Fruit fly (Drosophila melanogaster) whole organism, embryonic: ENCODE measurements around the gene Ipo9.

Experiments used
- Abd-B ChIP-seq: fragments of 200-800 bp; sonication (Bioruptor generic); optimal IDR thresholded peaks from 2 replicates; lab custom pipeline; 2018; ENCODE audit warnings: missing biosample characterization, mild to moderate bottlenecking, missing genetic modification characterization, moderate library complexity
- Antp ChIP-seq: fragments of 200-800 bp; sonication (Bioruptor generic); optimal IDR thresholded peaks from 3 replicates; lab custom pipeline; 2016; ENCODE audit warnings: missing biosample characterization, missing genetic modification characterization
- Atf3 ChIP-seq: fragments of 200-800 bp; sonication (Bioruptor generic); optimal IDR thresholded peaks from 3 replicates; lab custom pipeline; 2016; ENCODE audit warnings: missing biosample characterization, missing genetic modification characterization
- C15 ChIP-seq: fragments of 200-800 bp; sonication (Bioruptor generic); IDR thresholded peaks from 3 replicates; pipeline ENCODE4 v1.3.6; 2022; ENCODE audit warnings: missing biosample characterization, missing genetic modification characterization
- CG10431 ChIP-seq: fragments of 200-800 bp; sonication (Bioruptor generic); optimal IDR thresholded peaks from 3 replicates; lab custom pipeline; 2018; ENCODE audit warnings: missing biosample characterization, mild to moderate bottlenecking, missing genetic modification characterization
- CG11093 ChIP-seq: fragments of 200-800 bp; sonication (Bioruptor generic); IDR thresholded peaks from 3 replicates; pipeline ENCODE4 v1.3.6; 2022; ENCODE audit warnings: missing biosample characterization, missing genetic modification characterization
- CG11560 ChIP-seq: fragments of 200-800 bp; sonication (Bioruptor generic); IDR thresholded peaks from 3 replicates; pipeline ENCODE4 v1.3.6; 2022; ENCODE audit warnings: missing biosample characterization, missing genetic modification characterization
- CG12071 ChIP-seq: fragments of 200-800 bp; sonication (Bioruptor generic); optimal IDR thresholded peaks from 3 replicates; lab custom pipeline; 2018; ENCODE audit warnings: missing biosample characterization, mild to moderate bottlenecking, missing genetic modification characterization
- CG12236 ChIP-seq: fragments of 200-800 bp; sonication (Bioruptor generic); optimal IDR thresholded peaks from 2 replicates; lab custom pipeline; 2016; ENCODE audit warnings: missing biosample characterization, missing genetic modification characterization
- CG12942 ChIP-seq: fragments of 200-800 bp; sonication (Bioruptor generic); optimal IDR thresholded peaks from 3 replicates; lab custom pipeline; 2016; ENCODE audit warnings: missing biosample characterization, missing genetic modification characterization
- CG15269 ChIP-seq: fragments of 200-800 bp; sonication (Bioruptor generic); optimal IDR thresholded peaks from 2 replicates; lab custom pipeline; 2018; ENCODE audit warnings: missing biosample characterization, mild to moderate bottlenecking, missing genetic modification characterization, moderate library complexity
- CG1603 ChIP-seq: fragments of 200-800 bp; sonication (Bioruptor generic); optimal IDR thresholded peaks from 2 replicates; lab custom pipeline; 2019; ENCODE audit warnings: missing biosample characterization, mild to moderate bottlenecking, missing genetic modification characterization, moderate library complexity
- CG18764 ChIP-seq: fragments of 200-800 bp; sonication (Bioruptor generic); optimal IDR thresholded peaks from 3 replicates; lab custom pipeline; 2016; ENCODE audit warnings: missing biosample characterization, missing genetic modification characterization
- CG2678 ChIP-seq: fragments of 200-800 bp; sonication (Bioruptor generic); optimal IDR thresholded peaks from 3 replicates; lab custom pipeline; 2019; ENCODE audit warnings: missing biosample characterization, mild to moderate bottlenecking, missing genetic modification characterization, moderate library complexity
- CG3995 ChIP-seq: fragments of 200-800 bp; sonication (Bioruptor generic); optimal IDR thresholded peaks from 3 replicates; lab custom pipeline; 2016; ENCODE audit warnings: missing biosample characterization, missing genetic modification characterization
- CG4282 ChIP-seq: fragments of 200-800 bp; sonication (Bioruptor generic); optimal IDR thresholded peaks from 2 replicates; lab custom pipeline; 2016; ENCODE audit warnings: missing biosample characterization, missing genetic modification characterization
- CG4424 ChIP-seq: fragments of 200-800 bp; sonication (Bioruptor generic); optimal IDR thresholded peaks from 3 replicates; lab custom pipeline; 2016; ENCODE audit warnings: missing biosample characterization, missing genetic modification characterization
- CG4617 ChIP-seq: fragments of 200-800 bp; sonication (Bioruptor generic); optimal IDR thresholded peaks from 3 replicates; lab custom pipeline; 2016; ENCODE audit warnings: missing biosample characterization, missing genetic modification characterization, borderline replicate concordance
- CG8281 ChIP-seq: fragments of 200-800 bp; sonication (Bioruptor generic); optimal IDR thresholded peaks from 2 replicates; lab custom pipeline; 2018; ENCODE audit warnings: missing biosample characterization, mild to moderate bottlenecking, missing genetic modification characterization, moderate library complexity
- CG8924 ChIP-seq: fragments of 200-800 bp; optimal IDR thresholded peaks from 3 replicates; lab custom pipeline; 2019; ENCODE audit warnings: missing biosample characterization, mild to moderate bottlenecking, missing genetic modification characterization, moderate library complexity
- Gug ChIP-seq: fragments of 200-800 bp; sonication (Bioruptor generic); IDR thresholded peaks from 4 replicates; pipeline ENCODE4 v1.3.6; 2022; ENCODE audit warnings: missing biosample characterization, missing genetic modification characterization
- HLH4C ChIP-seq: fragments of 200-800 bp; sonication (Bioruptor generic); IDR thresholded peaks from 3 replicates; pipeline ENCODE4 v1.3.6; 2022; ENCODE audit warnings: missing biosample characterization, missing genetic modification characterization; ENCODE audit not compliant: partially characterized antibody
- Hr78 ChIP-seq, 2 experiments: fragments of 200-800 bp in 1 of 2; fragments of >200 bp in 1 of 2; sonication (Bioruptor generic) in 1 of 2; optimal IDR thresholded peaks; 2 replicates each; lab custom pipeline; 2017 to 2019; ENCODE audit warnings: missing biosample characterization in 2 of 2, missing genetic modification characterization in 2 of 2, mild to moderate bottlenecking in 1 of 2, moderate library complexity in 1 of 2
- MBD-R2 ChIP-seq: fragments of 200-800 bp; sonication (Bioruptor generic); IDR thresholded peaks from 2 replicates; pipeline ENCODE4 v1.3.6; 2022; ENCODE audit warnings: missing biosample characterization, missing genetic modification characterization
- MESR4 ChIP-seq: fragments of 200-800 bp; sonication (Bioruptor generic); optimal IDR thresholded peaks from 2 replicates; lab custom pipeline; 2018; ENCODE audit warnings: missing biosample characterization, mild to moderate bottlenecking, missing genetic modification characterization, moderate library complexity
- Meics ChIP-seq: fragments of 200-800 bp; sonication (Bioruptor generic); optimal IDR thresholded peaks from 2 replicates; lab custom pipeline; 2017; ENCODE audit warnings: missing biosample characterization, mild to moderate bottlenecking, missing genetic modification characterization
- Myb ChIP-seq: fragments of 200-800 bp; sonication (Bioruptor generic); optimal IDR thresholded peaks from 2 replicates; lab custom pipeline; 2016; ENCODE audit warnings: missing biosample characterization, missing genetic modification characterization
- Nf-YA ChIP-seq: fragments of 200-800 bp; sonication (Bioruptor generic); IDR thresholded peaks from 2 replicates; pipeline ENCODE4 v1.3.6; 2022; ENCODE audit warnings: missing biosample characterization, missing genetic modification characterization
- Pdp1 ChIP-seq, 2 experiments: fragments of 200-800 bp; sonication (Bioruptor generic); optimal IDR thresholded peaks; 3 replicates each; lab custom pipeline; 2016; ENCODE audit warnings: missing biosample characterization in 2 of 2, missing genetic modification characterization in 2 of 2, mild to moderate bottlenecking in 1 of 2, moderate library complexity in 1 of 2
- ase ChIP-seq: fragments of 200-800 bp; sonication (Bioruptor generic); IDR thresholded peaks from 3 replicates; pipeline ENCODE4 v1.3.6; 2022; ENCODE audit warnings: missing biosample characterization, missing genetic modification characterization
- az2 ChIP-seq: fragments of 200-800 bp; sonication (Bioruptor generic); optimal IDR thresholded peaks from 3 replicates; lab custom pipeline; 2016; ENCODE audit warnings: missing biosample characterization, missing genetic modification characterization
- chinmo ChIP-seq: fragments of 200-800 bp; sonication (Bioruptor generic); IDR thresholded peaks from 4 replicates; pipeline ENCODE4 v1.3.6; 2022; ENCODE audit warnings: missing biosample characterization, missing genetic modification characterization; ENCODE audit not compliant: partially characterized antibody
- crc ChIP-seq: fragments of 200-800 bp; sonication (Bioruptor generic); optimal IDR thresholded peaks from 2 replicates; lab custom pipeline; 2016; ENCODE audit warnings: missing biosample characterization, missing genetic modification characterization
- dmrt11E ChIP-seq: fragments of 200-800 bp; sonication (Bioruptor generic); optimal IDR thresholded peaks from 3 replicates; lab custom pipeline; 2018; ENCODE audit warnings: missing biosample characterization, mild to moderate bottlenecking, missing genetic modification characterization, moderate library complexity
- dmrt99B ChIP-seq: fragments of 200-800 bp; sonication (Bioruptor generic); optimal IDR thresholded peaks from 2 replicates; lab custom pipeline; 2018; ENCODE audit warnings: missing biosample characterization, mild to moderate bottlenecking, missing genetic modification characterization, moderate library complexity
- fd96Cb ChIP-seq: fragments of 200-800 bp; sonication (Bioruptor generic); optimal IDR thresholded peaks from 2 replicates; lab custom pipeline; 2018; ENCODE audit warnings: missing biosample characterization, mild to moderate bottlenecking, missing genetic modification characterization, moderate library complexity
- gro ChIP-seq: fragments of 200-800 bp; sonication (Bioruptor generic); optimal IDR thresholded peaks from 2 replicates; lab custom pipeline; 2016; ENCODE audit warnings: missing biosample characterization, missing genetic modification characterization
- gt ChIP-seq: fragments of 200-800 bp; sonication (Bioruptor generic); IDR thresholded peaks from 2 replicates; pipeline ENCODE4 v1.3.6; 2022; ENCODE audit warnings: missing biosample characterization, missing genetic modification characterization
- inv ChIP-seq: fragments of 200-800 bp; sonication (Bioruptor generic); IDR thresholded peaks from 2 replicates; pipeline ENCODE4 v1.3.6; 2022; ENCODE audit warnings: missing biosample characterization, missing genetic modification characterization; ENCODE audit not compliant: partially characterized antibody
- knrl ChIP-seq: fragments of 200-800 bp; sonication (Bioruptor generic); IDR thresholded peaks from 3 replicates; pipeline ENCODE4 v1.3.6; 2022; ENCODE audit warnings: missing biosample characterization, missing genetic modification characterization; ENCODE audit not compliant: partially characterized antibody
- lbe ChIP-seq: fragments of 200-800 bp; sonication (Bioruptor generic); optimal IDR thresholded peaks from 2 replicates; lab custom pipeline; 2016; ENCODE audit warnings: missing biosample characterization, mild to moderate bottlenecking, missing genetic modification characterization
- lmd ChIP-seq: fragments of 200-800 bp; sonication (Bioruptor generic); IDR thresholded peaks from 2 replicates; pipeline ENCODE4 v1.3.6; 2022; ENCODE audit warnings: missing biosample characterization, missing genetic modification characterization
- mirr ChIP-seq: fragments of 200-800 bp; sonication (Bioruptor generic); optimal IDR thresholded peaks from 3 replicates; lab custom pipeline; 2018; ENCODE audit warnings: missing biosample characterization, mild to moderate bottlenecking, missing genetic modification characterization
- mld ChIP-seq: fragments of 200-800 bp; sonication (Bioruptor generic); IDR thresholded peaks from 3 replicates; pipeline ENCODE4 v1.3.6; 2022; ENCODE audit warnings: missing biosample characterization, missing genetic modification characterization; ENCODE audit not compliant: partially characterized antibody
- run ChIP-seq: fragments of 200-800 bp; sonication (Bioruptor generic); optimal IDR thresholded peaks from 3 replicates; lab custom pipeline; 2018; ENCODE audit warnings: missing biosample characterization, mild to moderate bottlenecking, missing genetic modification characterization
- sim ChIP-seq: fragments of 200-800 bp; sonication (Bioruptor generic); IDR thresholded peaks from 2 replicates; pipeline ENCODE4 v1.3.6; 2022; ENCODE audit warnings: missing biosample characterization, missing genetic modification characterization
- sna ChIP-seq: fragments of 200-800 bp; sonication (Bioruptor generic); IDR thresholded peaks from 2 replicates; pipeline ENCODE4 v1.3.6; 2022; ENCODE audit warnings: missing biosample characterization, missing genetic modification characterization; ENCODE audit not compliant: partially characterized antibody
- wek ChIP-seq: fragments of 200-800 bp; sonication (Bioruptor generic); optimal IDR thresholded peaks from 3 replicates; lab custom pipeline; 2018; ENCODE audit warnings: missing biosample characterization, mild to moderate bottlenecking, missing genetic modification characterization, moderate library complexity
- zf30C ChIP-seq: fragments of 200-800 bp; sonication (Bioruptor generic); optimal IDR thresholded peaks from 3 replicates; lab custom pipeline; 2018; ENCODE audit warnings: missing biosample characterization, mild to moderate bottlenecking, missing genetic modification characterization

Ipo9 gene

DNA sequence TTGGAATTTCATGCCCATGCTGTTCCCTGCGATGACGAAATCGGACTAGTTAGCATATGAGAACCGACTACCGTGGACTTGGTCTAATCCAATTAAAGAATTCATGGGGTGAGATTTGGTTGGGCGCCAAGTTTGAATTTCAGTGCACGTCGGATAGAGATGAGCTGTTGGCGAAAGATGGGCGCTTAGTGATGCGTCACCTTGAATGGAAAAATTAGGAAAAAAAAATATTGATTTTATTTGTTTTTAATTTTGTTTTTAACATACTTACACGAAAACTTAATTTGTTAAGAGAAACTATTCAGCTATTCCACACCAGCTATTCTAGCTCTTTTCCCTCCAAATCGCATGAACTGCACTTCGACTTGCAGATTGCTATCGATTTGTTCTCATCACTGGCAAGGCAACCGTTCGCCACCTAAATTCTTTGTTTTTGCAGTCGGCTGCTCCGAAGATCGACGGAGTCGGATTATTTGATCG, 9.4 kb downstream of the Ipo9 start, which contains the start of the genes ninaG and Sptz (continued):
- TF ChIP-seq Meics (GFP tag; lab: Kevin White, UChicago) (peak; percentile 87), gro (GFP tag; lab: Kevin White, UChicago) (no peak), knrl (GFP tag; lab: Robert Waterston, UW) (peak; percentile 63), zf30C (no peak), fd96Cb (tag; lab: Kevin White, UChicago) (peak; percentile 92), Myb (GFP tag; lab: Kevin White, UChicago) (peak; percentile 79), mld (GFP tag; lab: Robert Waterston, UW) (no peak), CG11093 (GFP tag; lab: Robert Waterston, UW) (peak; percentile 93), CG1603 (peak; percentile 86), CG12942 (GFP tag; lab: Kevin White, UChicago) (peak; percentile 94), Atf3 (GFP tag; lab: Kevin White, UChicago) (peak; percentile 92), CG4617 (GFP tag; lab: Kevin White, UChicago) (peak; percentile 94), Gug (peak; percentile 96), chinmo (GFP tag; lab: Robert Waterston, UW) (0 out of 4 replicates have a peak, but pooled peaks have one; percentile 52), dmrt99B (tag; lab: Kevin White, UChicago) (no peak), CG8924 (tag; lab: Kevin White, UChicago) (peak; percentile 86), inv (GFP tag; lab: Robert Waterston, UW) (no peak), MBD-R2 (GFP tag; lab: Robert Waterston, UW) (peak; percentile 98), Abd-B (peak; percentile 94), run (tag; lab: Kevin White, UChicago) (peak; percentile 63), lbe (GFP tag; lab: Kevin White, UChicago) (no peak), mirr (GFP tag; lab: Kevin White, UChicago) (peak; percentile 11), CG10431 (GFP tag; lab: Kevin White, UChicago) (no peak), C15 (GFP tag; lab: Robert Waterston, UW) (peak; percentile 81; the same call in 1 of the 3 replicates), CG12071 (peak; percentile 48), dmrt11E (peak; percentile 94), HLH4C (GFP tag; lab: Robert Waterston, UW) (peak; percentile 30; the same call in 1 of the 3 replicates), az2 (GFP tag; lab: Kevin White, UChicago) (peak; percentile 96), ase (GFP tag; lab: Robert Waterston, UW) (peak; percentile 93), CG18764 (GFP tag; lab: Kevin White, UChicago) (peak; percentile 90), sna (peak; percentile 44; the same call in 1 of the 2 replicates), CG12236 (GFP tag; lab: Kevin White, UChicago) (peak; percentile 68), CG8281 (tag; lab: Kevin White, UChicago) (peak; percentile 63), Antp (GFP tag; lab: Kevin White, UChicago) (peak; percentile 95), crc (peak; percentile 82), Pdp1 (GFP tag; optimal IDR thresholded peaks at IDR 0.05; lab: Kevin White, UChicago) (peak; percentile 94 to 97), MESR4 (no peak), wek (GFP tag; lab: Kevin White, UChicago) (no peak), Hr78 (GFP tag; optimal IDR thresholded peaks at IDR 0.05; lab: Kevin White, UChicago) (no peak), CG2678 (tag; lab: Kevin White, UChicago) (peak; percentile 91), CG15269 (tag; lab: Kevin White, UChicago) (peak; percentile 87), CG4424 (GFP tag; lab: Kevin White, UChicago) (peak; percentile 95), gt (GFP tag; lab: Robert Waterston, UW) (peak; percentile 87), lmd (GFP tag; lab: Robert Waterston, UW) (peak; percentile 97), Nf-YA (GFP tag; lab: Robert Waterston, UW) (peak; percentile 87), CG11560 (peak; percentile 87), sim (GFP tag; lab: Robert Waterston, UW) (peak; percentile 80), CG3995 (GFP tag; lab: Kevin White, UChicago) (peak; percentile 56), CG4282 (peak; percentile 88)
